ENCODE assay signal across 1 fruit fly cellular context in the genomic region with DNA sequence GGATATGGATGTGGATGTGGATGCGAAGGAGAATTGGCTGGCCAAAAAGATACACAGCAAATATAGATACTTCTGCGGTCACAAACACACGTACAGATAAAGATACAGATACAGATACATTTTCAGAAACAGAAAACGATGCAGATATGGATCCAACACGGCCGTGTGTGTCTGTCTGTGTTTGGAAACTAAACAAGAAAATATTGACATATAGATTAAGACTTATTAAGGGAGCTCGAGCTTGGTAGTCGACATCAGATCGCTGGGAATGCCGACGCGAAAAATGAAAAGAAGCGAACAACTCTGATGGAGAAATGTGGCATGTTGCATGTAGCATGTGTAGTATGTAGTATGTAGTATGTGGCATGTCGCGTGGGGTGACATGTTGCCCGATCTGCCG.
A peak's percentile ranks its signal among the peaks of the same experiment; 100 is the strongest.
TF ChIP-seq lines count a peak whose summit lies in the region.

No protein-coding gene starts in this region.

TF ChIP-seq in whole organism, embryonic, 481 proteins besides CTCF, POLR2A, EP300 and RAD21 (continued from another document and continues in another):
- no peak for TF ChIP-seq CG4617 (GFP tag; optimal IDR thresholded peaks at IDR 0.05; lab: Kevin White, UChicago; ENCODE audit: borderline replicate concordance)
- no peak for TF ChIP-seq CG16779 (GFP tag; IDR thresholded peaks at IDR 0.05; lab: Robert Waterston, UW)
- TF ChIP-seq Lpt (GFP tag; optimal IDR thresholded peaks at IDR 0.05; lab: Kevin White, UChicago) = no peak
- no peak for TF ChIP-seq CG4404 (GFP tag; IDR thresholded peaks at IDR 0.05; lab: Robert Waterston, UW)
- no peak for TF ChIP-seq kah (GFP tag; optimal IDR thresholded peaks at IDR 0.05; lab: Kevin White, UChicago)
- TF ChIP-seq CG5953 (GFP tag; IDR thresholded peaks at IDR 0.05; lab: Robert Waterston, UW) = no peak
- TF ChIP-seq Dll (GFP tag; IDR thresholded peaks at IDR 0.05; lab: Robert Waterston, UW; ENCODE audit: partially characterized antibody) = no peak
- TF ChIP-seq CG31388 (GFP tag; optimal IDR thresholded peaks at IDR 0.05; lab: Kevin White, UChicago) = no peak
- TF ChIP-seq row (GFP tag; IDR thresholded peaks at IDR 0.05; lab: Robert Waterston, UW) = no peak
- no peak for TF ChIP-seq CG16863 (GFP tag; optimal IDR thresholded peaks at IDR 0.05; lab: Kevin White, UChicago)
- peak; percentile 2 for TF ChIP-seq CG18764 (GFP tag; optimal IDR thresholded peaks at IDR 0.05; lab: Kevin White, UChicago)
- TF ChIP-seq CG33213 (GFP tag; optimal IDR thresholded peaks at IDR 0.05; lab: Kevin White, UChicago) = no peak
- TF ChIP-seq CG1832 (GFP tag; optimal IDR thresholded peaks at IDR 0.05; lab: Kevin White, UChicago) = no peak
- peak; percentile 16 for TF ChIP-seq scrt (GFP tag; optimal IDR thresholded peaks at IDR 0.05; lab: Kevin White, UChicago)
- no peak for TF ChIP-seq Ets97D (GFP tag; optimal IDR thresholded peaks at IDR 0.05; lab: Kevin White, UChicago)
- no peak for TF ChIP-seq Myb (GFP tag; optimal IDR thresholded peaks at IDR 0.05; lab: Kevin White, UChicago)
- TF ChIP-seq pita (GFP tag; optimal IDR thresholded peaks at IDR 0.05; lab: Kevin White, UChicago) = no peak
- TF ChIP-seq CG8478 (optimal IDR thresholded peaks at IDR 0.05; lab: Kevin White, UChicago) = no peak
- no peak for TF ChIP-seq CG11695 (GFP tag; IDR thresholded peaks at IDR 0.05; lab: Robert Waterston, UW)
- no peak for TF ChIP-seq Xbp1 (GFP tag; optimal IDR thresholded peaks at IDR 0.05; lab: Kevin White, UChicago)
- peak; percentile 15 for TF ChIP-seq CG11504 (tag; optimal IDR thresholded peaks at IDR 0.05; lab: Kevin White, UChicago)
- no peak for TF ChIP-seq CG1647 (GFP tag; optimal IDR thresholded peaks at IDR 0.05; lab: Kevin White, UChicago)
- no peak for TF ChIP-seq Mrtf (GFP tag; IDR thresholded peaks at IDR 0.05; lab: Robert Waterston, UW)
- TF ChIP-seq bsh (GFP tag; optimal IDR thresholded peaks at IDR 0.05; lab: Kevin White, UChicago) = peak in 1 of 2 experiments; percentile 49
- no peak for TF ChIP-seq dpn (GFP tag; optimal IDR thresholded peaks at IDR 0.05; lab: Kevin White, UChicago)
- no peak for TF ChIP-seq CG11247 (GFP tag; IDR thresholded peaks at IDR 0.05; lab: Robert Waterston, UW)
- TF ChIP-seq lab (GFP tag; optimal IDR thresholded peaks at IDR 0.05; lab: Kevin White, UChicago) = peak; percentile 59
- no peak for TF ChIP-seq CG16813 (GFP tag; IDR thresholded peaks at IDR 0.05; lab: Robert Waterston, UW; ENCODE audit: partially characterized antibody)
- peak; percentile 23 for TF ChIP-seq CG17359 (tag; optimal IDR thresholded peaks at IDR 0.05; lab: Kevin White, UChicago)
- TF ChIP-seq CG15011 (GFP tag; optimal IDR thresholded peaks at IDR 0.05; lab: Kevin White, UChicago) = peak; percentile 21
- TF ChIP-seq Deaf1 (tag; optimal IDR thresholded peaks at IDR 0.05; lab: Kevin White, UChicago) = no peak
- TF ChIP-seq CG8290 (GFP tag; optimal IDR thresholded peaks at IDR 0.05; lab: Kevin White, UChicago) = no peak
- TF ChIP-seq CG8290 (tag; optimal IDR thresholded peaks at IDR 0.05; lab: Kevin White, UChicago) = peak in 1 of 2 experiments; percentile 7
- no peak for TF ChIP-seq CG31224 (GFP tag; IDR thresholded peaks at IDR 0.05; lab: Robert Waterston, UW)
- no peak for TF ChIP-seq Dip2 (GFP tag; IDR thresholded peaks at IDR 0.05; lab: Robert Waterston, UW)
- no peak for TF ChIP-seq Tbp (GFP tag; optimal IDR thresholded peaks at IDR 0.05; lab: Kevin White, UChicago)
- peak; percentile 27 for TF ChIP-seq CG7271 (tag; optimal IDR thresholded peaks at IDR 0.05; lab: Kevin White, UChicago)
- TF ChIP-seq sim (GFP tag; IDR thresholded peaks at IDR 0.05; lab: Robert Waterston, UW) = 0 out of 2 replicates have a peak, but pooled peaks have one; percentile 6
- TF ChIP-seq pzg (GFP tag; optimal IDR thresholded peaks at IDR 0.05; lab: Kevin White, UChicago) = no peak
- no peak for TF ChIP-seq GATAe (GFP tag; conservative IDR thresholded peaks at IDR 0.05; lab: Robert Waterston, UW)
- TF ChIP-seq Mad (GFP tag; optimal IDR thresholded peaks at IDR 0.05; lab: Kevin White, UChicago) = no peak
- no peak for TF ChIP-seq CG34422 (GFP tag; IDR thresholded peaks at IDR 0.05; lab: Robert Waterston, UW)
- no peak for TF ChIP-seq Antp (GFP tag; optimal IDR thresholded peaks at IDR 0.05; lab: Kevin White, UChicago)
- TF ChIP-seq CG8281 (tag; optimal IDR thresholded peaks at IDR 0.05; lab: Kevin White, UChicago) = no peak
- TF ChIP-seq schlank (tag; optimal IDR thresholded peaks at IDR 0.05; lab: Kevin White, UChicago) = no peak
- no peak for TF ChIP-seq lbe (GFP tag; optimal IDR thresholded peaks at IDR 0.05; lab: Kevin White, UChicago)
- no peak for TF ChIP-seq dimm (GFP tag; IDR thresholded peaks at IDR 0.05; lab: Robert Waterston, UW)
- TF ChIP-seq Taf1 (GFP tag; IDR thresholded peaks at IDR 0.05; lab: Robert Waterston, UW) = no peak
- peak; percentile 59 for TF ChIP-seq CG8359 (GFP tag; optimal IDR thresholded peaks at IDR 0.05; lab: Kevin White, UChicago; ENCODE audit: borderline replicate concordance)
- TF ChIP-seq MESR4 (GFP tag; optimal IDR thresholded peaks at IDR 0.05; lab: Kevin White, UChicago) = no peak
- no peak for TF ChIP-seq sob (GFP tag; IDR thresholded peaks at IDR 0.05; lab: Robert Waterston, UW)
- peak; percentile 5 for TF ChIP-seq CG2116 (GFP tag; optimal IDR thresholded peaks at IDR 0.05; lab: Kevin White, UChicago)
- TF ChIP-seq CG6272 (GFP tag; IDR thresholded peaks at IDR 0.05; lab: Robert Waterston, UW) = no peak
- peak; percentile 74 for TF ChIP-seq fd64A (GFP tag; optimal IDR thresholded peaks at IDR 0.05; lab: Kevin White, UChicago)
- TF ChIP-seq CG34376 (GFP tag; optimal IDR thresholded peaks at IDR 0.05; lab: Kevin White, UChicago) = no peak
- peak; percentile 64 for TF ChIP-seq PHDP (tag; optimal IDR thresholded peaks at IDR 0.05; lab: Kevin White, UChicago)
- no peak for TF ChIP-seq h (optimal IDR thresholded peaks at IDR 0.05; lab: Kevin White, UChicago)
- no peak for TF ChIP-seq CG3847 (GFP tag; IDR thresholded peaks at IDR 0.05; lab: Robert Waterston, UW)
- TF ChIP-seq fu2 (GFP tag; optimal IDR thresholded peaks at IDR 0.05; lab: Kevin White, UChicago) = no peak
- no peak for TF ChIP-seq trh (GFP tag; optimal IDR thresholded peaks at IDR 0.05; lab: Kevin White, UChicago)
- TF ChIP-seq Opbp (GFP tag; IDR thresholded peaks at IDR 0.05; lab: Robert Waterston, UW; ENCODE audit: partially characterized antibody) = no peak
- TF ChIP-seq CG7556 (GFP tag; optimal IDR thresholded peaks at IDR 0.05; lab: Kevin White, UChicago) = peak; percentile 13
- no peak for TF ChIP-seq C15 (GFP tag; IDR thresholded peaks at IDR 0.05; lab: Robert Waterston, UW)
- no peak for TF ChIP-seq vfl (GFP tag; optimal IDR thresholded peaks at IDR 0.05; lab: Kevin White, UChicago)
- no peak for TF ChIP-seq ash1 (GFP tag; optimal IDR thresholded peaks at IDR 0.05; lab: Kevin White, UChicago)
- no peak for TF ChIP-seq B-H2 (GFP tag; optimal IDR thresholded peaks at IDR 0.05; lab: Kevin White, UChicago)
- no peak for TF ChIP-seq ro (GFP tag; IDR thresholded peaks at IDR 0.05; lab: Robert Waterston, UW)
- TF ChIP-seq gcm (GFP tag; optimal IDR thresholded peaks at IDR 0.05; lab: Kevin White, UChicago) = peak; percentile 33
- TF ChIP-seq Eip74EF (GFP tag; optimal IDR thresholded peaks at IDR 0.05; lab: Kevin White, UChicago) = no peak
- TF ChIP-seq seq (GFP tag; IDR thresholded peaks at IDR 0.05; lab: Robert Waterston, UW) = no peak
- TF ChIP-seq CG11696 (GFP tag; IDR thresholded peaks at IDR 0.05; lab: Robert Waterston, UW) = no peak
- no peak for TF ChIP-seq Ssrp (tag; optimal IDR thresholded peaks at IDR 0.05; lab: Kevin White, UChicago)
- no peak for TF ChIP-seq stwl (tag; optimal IDR thresholded peaks at IDR 0.05; lab: Kevin White, UChicago)
- TF ChIP-seq maf-S (GFP tag; optimal IDR thresholded peaks at IDR 0.05; lab: Kevin White, UChicago) = no peak
- TF ChIP-seq run (tag; optimal IDR thresholded peaks at IDR 0.05; lab: Kevin White, UChicago) = peak; percentile 41
- peak; percentile 12 for TF ChIP-seq CG12744 (GFP tag; optimal IDR thresholded peaks at IDR 0.05; lab: Kevin White, UChicago)
- TF ChIP-seq sr (GFP tag; IDR thresholded peaks at IDR 0.05; lab: Robert Waterston, UW) = no peak
- no peak for TF ChIP-seq esg (GFP tag; conservative IDR thresholded peaks at IDR 0.05; lab: Robert Waterston, UW)
- no peak for TF ChIP-seq peb (GFP tag; IDR thresholded peaks at IDR 0.05; lab: Robert Waterston, UW)
- peak; percentile 31 for TF ChIP-seq CG4328 (GFP tag; optimal IDR thresholded peaks at IDR 0.05; lab: Kevin White, UChicago)
- no peak for TF ChIP-seq B-H1 (GFP tag; IDR thresholded peaks at IDR 0.05; lab: Robert Waterston, UW)
- no peak for TF ChIP-seq CG43689 (GFP tag; IDR thresholded peaks at IDR 0.05; lab: Robert Waterston, UW)
- peak; percentile 20 for TF ChIP-seq grn (GFP tag; optimal IDR thresholded peaks at IDR 0.05; lab: Kevin White, UChicago)
- TF ChIP-seq twi (tag; optimal IDR thresholded peaks at IDR 0.05; lab: Kevin White, UChicago) = peak; percentile 0
- peak; percentile 65 for TF ChIP-seq CG17568 (GFP tag; optimal IDR thresholded peaks at IDR 0.05; lab: Kevin White, UChicago)
- TF ChIP-seq amos (GFP tag; IDR thresholded peaks at IDR 0.05; lab: Robert Waterston, UW; ENCODE audit: partially characterized antibody) = no peak
- no peak for TF ChIP-seq CG8388 (GFP tag; optimal IDR thresholded peaks at IDR 0.05; lab: Kevin White, UChicago)
- no peak for TF ChIP-seq gcm2 (GFP tag; optimal IDR thresholded peaks at IDR 0.05; lab: Kevin White, UChicago)
- peak; percentile 3 for TF ChIP-seq CG17385 (GFP tag; optimal IDR thresholded peaks at IDR 0.05; lab: Kevin White, UChicago)
- TF ChIP-seq CG12236 (GFP tag; optimal IDR thresholded peaks at IDR 0.05; lab: Kevin White, UChicago) = no peak
- TF ChIP-seq CG3838 (GFP tag; optimal IDR thresholded peaks at IDR 0.05; lab: Kevin White, UChicago) = no peak
- TF ChIP-seq Ptx1 (GFP tag; IDR thresholded peaks at IDR 0.05; lab: Robert Waterston, UW) = no peak
- TF ChIP-seq al (GFP tag; IDR thresholded peaks at IDR 0.05; lab: Robert Waterston, UW) = no peak
- no peak for TF ChIP-seq CG32767 (GFP tag; IDR thresholded peaks at IDR 0.05; lab: Robert Waterston, UW)
- no peak for TF ChIP-seq Hand (GFP tag; optimal IDR thresholded peaks at IDR 0.05; lab: Kevin White, UChicago)
- TF ChIP-seq NC2β (GFP tag; optimal IDR thresholded peaks at IDR 0.05; lab: Kevin White, UChicago) = no peak
- TF ChIP-seq CG7928 (GFP tag; optimal IDR thresholded peaks at IDR 0.05; lab: Kevin White, UChicago) = no peak
- no peak for TF ChIP-seq ase (GFP tag; IDR thresholded peaks at IDR 0.05; lab: Robert Waterston, UW)
- TF ChIP-seq ac (GFP tag; optimal IDR thresholded peaks at IDR 0.05; lab: Kevin White, UChicago) = peak; percentile 82
- TF ChIP-seq Scr (GFP tag; IDR thresholded peaks at IDR 0.05; lab: Robert Waterston, UW; ENCODE audit: partially characterized antibody) = no peak
- no peak for TF ChIP-seq CG17186 (GFP tag; optimal IDR thresholded peaks at IDR 0.05; lab: Kevin White, UChicago)
- TF ChIP-seq fd3F (GFP tag; optimal IDR thresholded peaks at IDR 0.05; lab: Kevin White, UChicago) = no peak
- TF ChIP-seq CG13894 (tag; optimal IDR thresholded peaks at IDR 0.05; lab: Kevin White, UChicago) = no peak
- no peak for TF ChIP-seq HLH54F (GFP tag; optimal IDR thresholded peaks at IDR 0.05; lab: Kevin White, UChicago)
- no peak for TF ChIP-seq Lim3 (GFP tag; IDR thresholded peaks at IDR 0.05; lab: Robert Waterston, UW)
- no peak for TF ChIP-seq aop (GFP tag; IDR thresholded peaks at IDR 0.05; lab: Robert Waterston, UW)
- TF ChIP-seq CG12769 (tag; optimal IDR thresholded peaks at IDR 0.05; lab: Kevin White, UChicago) = peak; percentile 30
- TF ChIP-seq Hmr (GFP tag; optimal IDR thresholded peaks at IDR 0.05; lab: Kevin White, UChicago) = peak; percentile 29
- TF ChIP-seq CG31365 (tag; optimal IDR thresholded peaks at IDR 0.05; lab: Kevin White, UChicago) = no peak
- no peak for TF ChIP-seq CG18011 (GFP tag; optimal IDR thresholded peaks at IDR 0.05; lab: Kevin White, UChicago)
- TF ChIP-seq Vsx1 (GFP tag; optimal IDR thresholded peaks at IDR 0.05; lab: Kevin White, UChicago) = peak; percentile 56
- TF ChIP-seq Bgb (GFP tag; IDR thresholded peaks at IDR 0.05; lab: Robert Waterston, UW; ENCODE audit: partially characterized antibody) = no peak
- TF ChIP-seq CG4854 (GFP tag; optimal IDR thresholded peaks at IDR 0.05; lab: Kevin White, UChicago) = no peak
- no peak for TF ChIP-seq eve (GFP tag; optimal IDR thresholded peaks at IDR 0.05; lab: Kevin White, UChicago)
- no peak for TF ChIP-seq CG1024 (GFP tag; IDR thresholded peaks at IDR 0.05; lab: Robert Waterston, UW)
- TF ChIP-seq Sry-β (GFP tag; optimal IDR thresholded peaks at IDR 0.05; lab: Kevin White, UChicago) = no peak
- no peak for TF ChIP-seq CG11456 (GFP tag; IDR thresholded peaks at IDR 0.05; lab: Robert Waterston, UW)
- TF ChIP-seq zfh2 (GFP tag; optimal IDR thresholded peaks at IDR 0.05; lab: Kevin White, UChicago) = no peak
- peak; percentile 74 for TF ChIP-seq CG2202 (tag; optimal IDR thresholded peaks at IDR 0.05; lab: Kevin White, UChicago)
- no peak for TF ChIP-seq CG14860 (GFP tag; IDR thresholded peaks at IDR 0.05; lab: Robert Waterston, UW; ENCODE audit: partially characterized antibody)
- TF ChIP-seq HHEX (GFP tag; optimal IDR thresholded peaks at IDR 0.05; lab: Kevin White, UChicago) = peak; percentile 37
- no peak for TF ChIP-seq CG10431 (GFP tag; optimal IDR thresholded peaks at IDR 0.05; lab: Kevin White, UChicago)
- TF ChIP-seq bowl (GFP tag; IDR thresholded peaks at IDR 0.05; lab: Robert Waterston, UW) = no peak
- TF ChIP-seq HLH4C (GFP tag; IDR thresholded peaks at IDR 0.05; lab: Robert Waterston, UW; ENCODE audit: partially characterized antibody) = no peak
- TF ChIP-seq CG6813 (GFP tag; optimal IDR thresholded peaks at IDR 0.05; lab: Kevin White, UChicago) = peak; percentile 80
- TF ChIP-seq eyg (GFP tag; optimal IDR thresholded peaks at IDR 0.05; lab: Kevin White, UChicago) = no peak
- TF ChIP-seq fd96Cb (tag; optimal IDR thresholded peaks at IDR 0.05; lab: Kevin White, UChicago) = no peak
- no peak for TF ChIP-seq CG5245 (GFP tag; optimal IDR thresholded peaks at IDR 0.05; lab: Kevin White, UChicago)
- TF ChIP-seq Dref (GFP tag; IDR thresholded peaks at IDR 0.05; lab: Robert Waterston, UW) = no peak
- TF ChIP-seq CG18619 (GFP tag; optimal IDR thresholded peaks at IDR 0.05; lab: Kevin White, UChicago) = peak; percentile 40
- no peak for TF ChIP-seq ftz-f1 (GFP tag; optimal IDR thresholded peaks at IDR 0.05; lab: Kevin White, UChicago)
- TF ChIP-seq luna (GFP tag; optimal IDR thresholded peaks at IDR 0.05; lab: Kevin White, UChicago) = no peak
- TF ChIP-seq Side (GFP tag; optimal IDR thresholded peaks at IDR 0.05; lab: Kevin White, UChicago) = peak; percentile 3
